Worm (Caenorhabditis elegans) whole organism, L4/young adult: Measurements from ENCODE around the gene fipr-11.

Source experiments
- W03F9.2 ChIP-seq: fragments of 150-350 bp; optimal IDR thresholded peaks from 2 replicates; lab custom pipeline; 2014; ENCODE audit warnings: missing biosample characterization, missing genetic modification characterization
- dao-5 ChIP-seq: sonication (generic microtip); optimal IDR thresholded peaks from 2 replicates; lab custom pipeline; 2016; ENCODE audit warnings: missing genotype, missing genetic modification characterization, moderate library complexity, missing compliant biosample characterization
- him-1 ChIP-seq: sonication (generic microtip); optimal IDR thresholded peaks from 2 replicates; lab custom pipeline; 2016; ENCODE audit warnings: missing genotype, missing genetic modification reagents, missing genetic modification characterization, missing compliant biosample characterization

ce11 chrV:9899278-9899677, 6.7 kb downstream of the fipr-11 start, which contains the start of gene egl-47:
- TF ChIP-seq him-1 (tag; lab: Kevin White, UChicago), result no peak
- no peak for TF ChIP-seq W03F9.2 (tag; lab: Kevin White, UChicago)
- no peak for TF ChIP-seq dao-5 (tag; lab: Kevin White, UChicago)
